Fruit fly (Drosophila melanogaster) whole organism: ENCODE data around the gene CG34280.

Source experiments
- pan ChIP-seq: fragments of >200 bp; optimal IDR thresholded peaks from 2 replicates; lab custom pipeline; 2017
- psq ChIP-seq: fragments of >200 bp; optimal IDR thresholded peaks from 2 replicates; lab custom pipeline; 2017

DNA sequence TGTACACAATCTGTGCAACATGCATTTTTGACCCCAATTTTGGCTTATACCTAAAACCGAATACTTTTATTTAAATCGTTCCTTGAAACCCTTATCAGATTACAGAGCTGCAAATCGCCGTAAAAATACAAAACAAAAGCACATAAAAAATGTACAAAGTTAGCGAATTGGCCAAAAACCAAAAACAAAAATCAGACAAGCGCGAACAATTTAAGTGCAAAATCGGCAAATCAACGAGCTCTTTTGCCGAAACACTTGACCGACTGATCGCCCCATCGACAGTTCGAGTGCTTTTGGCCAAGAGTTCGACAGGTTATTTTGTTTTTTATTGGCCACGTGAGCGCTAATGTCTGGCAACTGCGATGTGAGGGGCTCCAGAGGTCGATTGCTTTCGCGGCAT is 21.6 kb downstream of the CG34280 start:
- TF ChIP-seq psq (lab: Kevin White, UChicago) (no peak), pan (lab: Kevin White, UChicago) (no peak)
